Fruit fly (Drosophila melanogaster) whole organism, adult: Measurements from ENCODE around the gene CG18233.

Source experiments
- CG11617 ChIP-seq: fragments of 200-800 bp; sonication (Bioruptor generic); optimal IDR thresholded peaks from 2 replicates; lab custom pipeline; 2017; ENCODE audit warnings: mild to moderate bottlenecking, missing biosample characterization, missing genetic modification reagents, missing genetic modification characterization
- CG12768 ChIP-seq: fragments of 200-800 bp; sonication (Bioruptor generic); optimal IDR thresholded peaks from 2 replicates; lab custom pipeline; 2017; ENCODE audit warnings: missing biosample characterization, missing genetic modification characterization, mild to moderate bottlenecking, moderate library complexity, missing genetic modification reagents
- CG14711 ChIP-seq: fragments of 200-800 bp; sonication (Bioruptor generic); optimal IDR thresholded peaks from 2 replicates; lab custom pipeline; 2018; ENCODE audit warnings: missing biosample characterization, mild to moderate bottlenecking, missing genetic modification characterization, moderate library complexity
- CG1620 ChIP-seq: fragments of 200-800 bp; sonication (Bioruptor generic); optimal IDR thresholded peaks from 2 replicates; lab custom pipeline; 2016; ENCODE audit warnings: missing biosample characterization, missing genetic modification characterization
- CG33017 ChIP-seq: fragments of 200-800 bp; sonication (Bioruptor generic); optimal IDR thresholded peaks from 2 replicates; lab custom pipeline; 2018; ENCODE audit warnings: missing biosample characterization, mild to moderate bottlenecking, missing genetic modification characterization, moderate library complexity
- CG5204 ChIP-seq: fragments of 200-800 bp; sonication (Bioruptor generic); optimal IDR thresholded peaks from 2 replicates; lab custom pipeline; 2016; ENCODE audit warnings: missing biosample characterization, missing genetic modification characterization
- CG7045 ChIP-seq: fragments of 200-800 bp; sonication (Bioruptor generic); optimal IDR thresholded peaks from 2 replicates; lab custom pipeline; 2017; ENCODE audit warnings: missing biosample characterization, mild to moderate bottlenecking, missing genetic modification characterization
- CG7101 ChIP-seq: fragments of 200-800 bp; sonication (Bioruptor generic); optimal IDR thresholded peaks from 2 replicates; lab custom pipeline; 2018; ENCODE audit warnings: missing biosample characterization, mild to moderate bottlenecking, missing genetic modification characterization, moderate library complexity
- Clk ChIP-seq: fragments of 200-800 bp; sonication (Bioruptor generic); optimal IDR thresholded peaks from 2 replicates; lab custom pipeline; 2017; ENCODE audit warnings: missing biosample characterization, missing genetic modification characterization
- Crg-1 ChIP-seq: fragments of 200-800 bp; sonication (Bioruptor generic); optimal IDR thresholded peaks from 2 replicates; lab custom pipeline; 2016; ENCODE audit warnings: missing biosample characterization, missing genetic modification characterization
- Hr96 ChIP-seq: fragments of 200-800 bp; sonication (Bioruptor generic); optimal IDR thresholded peaks from 2 replicates; lab custom pipeline; 2016; ENCODE audit warnings: missing biosample characterization, missing genetic modification characterization
- Mnt ChIP-seq: fragments of 200-800 bp; sonication (Bioruptor generic); optimal IDR thresholded peaks from 2 replicates; lab custom pipeline; 2016; ENCODE audit warnings: missing biosample characterization, mild to moderate bottlenecking, missing genetic modification characterization
- bab1 ChIP-seq: fragments of 200-800 bp; sonication (Bioruptor generic); optimal IDR thresholded peaks from 3 replicates; lab custom pipeline; 2019; ENCODE audit warnings: missing biosample characterization, mild to moderate bottlenecking, missing genetic modification characterization, moderate library complexity
- cic ChIP-seq: fragments of 200-800 bp; sonication (Bioruptor generic); optimal IDR thresholded peaks from 2 replicates; lab custom pipeline; 2017; ENCODE audit warnings: missing biosample characterization, mild to moderate bottlenecking, missing genetic modification characterization, moderate library complexity
- cnc ChIP-seq, 2 experiments: fragments of >200 bp; optimal IDR thresholded peaks; 2 replicates each; lab custom pipeline; 2017
- kay ChIP-seq: fragments of 200-800 bp; sonication (Bioruptor generic); peaks from one replicate; lab custom pipeline; 2016; ENCODE audit warnings: missing biosample characterization, missing genetic modification characterization, borderline replicate concordance
- ovo ChIP-seq: fragments of 200-800 bp; sonication (Bioruptor generic); optimal IDR thresholded peaks from 2 replicates; lab custom pipeline; 2016; ENCODE audit warnings: missing biosample characterization, missing genetic modification characterization
- pad ChIP-seq: fragments of 200-800 bp; sonication (Bioruptor generic); optimal IDR thresholded peaks from 3 replicates; lab custom pipeline; 2017; ENCODE audit warnings: missing biosample characterization, missing genetic modification characterization, mild to moderate bottlenecking, moderate library complexity, missing genetic modification reagents
- tj ChIP-seq: fragments of 200-800 bp; sonication (Bioruptor generic); optimal IDR thresholded peaks from 3 replicates; lab custom pipeline; 2017; ENCODE audit warnings: missing biosample characterization, mild to moderate bottlenecking, missing genetic modification characterization, moderate library complexity
- toe ChIP-seq: fragments of 200-800 bp; sonication (Bioruptor generic); optimal IDR thresholded peaks from 2 replicates; lab custom pipeline; 2016; ENCODE audit warnings: missing biosample characterization, missing genetic modification characterization

CG18233 gene

dm6 chr3L:18637348-18637747, 32.1 kb downstream of the CG18233 start:
- TF ChIP-seq CG14711 (tag; lab: Kevin White, UChicago) (no peak), Crg-1 (GFP tag; lab: Kevin White, UChicago) (no peak), toe (no peak), CG33017 (tag; lab: Kevin White, UChicago) (no peak), CG11617 (GFP tag; lab: Kevin White, UChicago) (no peak), kay (GFP tag; lab: Kevin White, UChicago) (no peak), CG7101 (tag; lab: Kevin White, UChicago) (no peak), tj (no peak), pad (GFP tag; lab: Kevin White, UChicago) (no peak), ovo (GFP tag; lab: Kevin White, UChicago) (no peak), cnc (optimal IDR thresholded peaks at IDR 0.05; lab: Kevin White, UChicago) (no peak), bab1 (GFP tag; lab: Kevin White, UChicago) (no peak), Hr96 (GFP tag; lab: Kevin White, UChicago) (no peak), Clk (no peak), CG1620 (GFP tag; lab: Kevin White, UChicago) (no peak)

dm6 chr3L:18638043-18638442, 32.8 kb downstream of the CG18233 start:
- TF ChIP-seq cnc (optimal IDR thresholded peaks at IDR 0.05; lab: Kevin White, UChicago) (no peak), tj (no peak), CG11617 (GFP tag; lab: Kevin White, UChicago) (no peak), CG7045 (GFP tag; lab: Kevin White, UChicago) (no peak), CG33017 (tag; lab: Kevin White, UChicago) (peak; percentile 30), kay (GFP tag; lab: Kevin White, UChicago) (no peak), Hr96 (GFP tag; lab: Kevin White, UChicago) (no peak), CG1620 (GFP tag; lab: Kevin White, UChicago) (no peak), Mnt (GFP tag; lab: Kevin White, UChicago) (peak; percentile 9), CG5204 (GFP tag; lab: Kevin White, UChicago) (no peak)

dm6 chr3L:18638487-18638886, 33.2 kb downstream of the CG18233 start:
- no peak for TF ChIP-seq CG33017 (tag; lab: Kevin White, UChicago)
- TF ChIP-seq CG12768 (GFP tag; lab: Kevin White, UChicago), result no peak
- no peak for TF ChIP-seq toe
- TF ChIP-seq Crg-1 (GFP tag; lab: Kevin White, UChicago), result no peak
- no peak for TF ChIP-seq cnc (optimal IDR thresholded peaks at IDR 0.05; lab: Kevin White, UChicago)
- no peak for TF ChIP-seq bab1 (GFP tag; lab: Kevin White, UChicago)
- no peak for TF ChIP-seq CG11617 (GFP tag; lab: Kevin White, UChicago)

- peak; percentile 94 for TF ChIP-seq cic (GFP tag; lab: Kevin White, UChicago)
- TF ChIP-seq CG7045 (GFP tag; lab: Kevin White, UChicago), result peak; percentile 96
- peak; percentile 83 for TF ChIP-seq pad (GFP tag; lab: Kevin White, UChicago)
- peak; percentile 90 for TF ChIP-seq CG14711 (tag; lab: Kevin White, UChicago)
- peak; percentile 87 for TF ChIP-seq Crg-1 (GFP tag; lab: Kevin White, UChicago)
- peak; percentile 98 for TF ChIP-seq kay (GFP tag; lab: Kevin White, UChicago)
- peak; percentile 66 for TF ChIP-seq ovo (GFP tag; lab: Kevin White, UChicago)
- TF ChIP-seq bab1 (GFP tag; lab: Kevin White, UChicago), result peak; percentile 87
- TF ChIP-seq CG7101 (tag; lab: Kevin White, UChicago), result peak; percentile 95
- TF ChIP-seq Mnt (GFP tag; lab: Kevin White, UChicago), result peak; percentile 78
- peak; percentile 97 for TF ChIP-seq CG5204 (GFP tag; lab: Kevin White, UChicago)
- peak; percentile 95 for TF ChIP-seq CG12768 (GFP tag; lab: Kevin White, UChicago)
- TF ChIP-seq cnc (optimal IDR thresholded peaks at IDR 0.05; lab: Kevin White, UChicago), result no peak
- TF ChIP-seq CG11617 (GFP tag; lab: Kevin White, UChicago), result peak; percentile 96
- peak; percentile 79 for TF ChIP-seq CG1620 (GFP tag; lab: Kevin White, UChicago)
- TF ChIP-seq tj, result peak; percentile 69
- peak; percentile 96 for TF ChIP-seq Hr96 (GFP tag; lab: Kevin White, UChicago)
- peak; percentile 96 for TF ChIP-seq Clk
- TF ChIP-seq CG33017 (tag; lab: Kevin White, UChicago), result peak; percentile 96
- peak; percentile 96 for TF ChIP-seq toe
Measured at dm6 chr3L:18640584-18641527, 35.6 kb downstream of the CG18233 start.

dm6 chr3L:18643222-18643621, 38.0 kb downstream of the CG18233 start:
- TF ChIP-seq tj, result no peak
- TF ChIP-seq kay (GFP tag; lab: Kevin White, UChicago), result peak; percentile 76

dm6 chr3L:18653737-18654136, 48.5 kb downstream of the CG18233 start:
- TF ChIP-seq CG14711 (tag; lab: Kevin White, UChicago), result no peak
- peak; percentile 49 for TF ChIP-seq kay (GFP tag; lab: Kevin White, UChicago)
